Fruit fly (Drosophila melanogaster) whole organism, adult: Measurements from ENCODE around the gene GAPsec.
A peak's percentile ranks its signal among the peaks of the same experiment; 100 is the strongest.

Source experiments
- CG11617 ChIP-seq: fragments of 200-800 bp; sonication (Bioruptor generic); optimal IDR thresholded peaks from 2 replicates; lab custom pipeline; 2017; ENCODE audit warnings: mild to moderate bottlenecking, missing biosample characterization, missing genetic modification reagents, missing genetic modification characterization
- CG12768 ChIP-seq: fragments of 200-800 bp; sonication (Bioruptor generic); optimal IDR thresholded peaks from 2 replicates; lab custom pipeline; 2017; ENCODE audit warnings: missing biosample characterization, missing genetic modification characterization, mild to moderate bottlenecking, moderate library complexity, missing genetic modification reagents
- CG14711 ChIP-seq: fragments of 200-800 bp; sonication (Bioruptor generic); optimal IDR thresholded peaks from 2 replicates; lab custom pipeline; 2018; ENCODE audit warnings: missing biosample characterization, mild to moderate bottlenecking, missing genetic modification characterization, moderate library complexity
- CG1620 ChIP-seq: fragments of 200-800 bp; sonication (Bioruptor generic); optimal IDR thresholded peaks from 2 replicates; lab custom pipeline; 2016; ENCODE audit warnings: missing biosample characterization, missing genetic modification characterization
- CG33017 ChIP-seq: fragments of 200-800 bp; sonication (Bioruptor generic); optimal IDR thresholded peaks from 2 replicates; lab custom pipeline; 2018; ENCODE audit warnings: missing biosample characterization, mild to moderate bottlenecking, missing genetic modification characterization, moderate library complexity
- CG5204 ChIP-seq: fragments of 200-800 bp; sonication (Bioruptor generic); optimal IDR thresholded peaks from 2 replicates; lab custom pipeline; 2016; ENCODE audit warnings: missing biosample characterization, missing genetic modification characterization
- CG7045 ChIP-seq: fragments of 200-800 bp; sonication (Bioruptor generic); optimal IDR thresholded peaks from 2 replicates; lab custom pipeline; 2017; ENCODE audit warnings: missing biosample characterization, mild to moderate bottlenecking, missing genetic modification characterization
- CG7101 ChIP-seq: fragments of 200-800 bp; sonication (Bioruptor generic); optimal IDR thresholded peaks from 2 replicates; lab custom pipeline; 2018; ENCODE audit warnings: missing biosample characterization, mild to moderate bottlenecking, missing genetic modification characterization, moderate library complexity
- Clk ChIP-seq: fragments of 200-800 bp; sonication (Bioruptor generic); optimal IDR thresholded peaks from 2 replicates; lab custom pipeline; 2017; ENCODE audit warnings: missing biosample characterization, missing genetic modification characterization
- Crg-1 ChIP-seq: fragments of 200-800 bp; sonication (Bioruptor generic); optimal IDR thresholded peaks from 2 replicates; lab custom pipeline; 2016; ENCODE audit warnings: missing biosample characterization, missing genetic modification characterization
- Hr96 ChIP-seq: fragments of 200-800 bp; sonication (Bioruptor generic); optimal IDR thresholded peaks from 2 replicates; lab custom pipeline; 2016; ENCODE audit warnings: missing biosample characterization, missing genetic modification characterization
- Mnt ChIP-seq: fragments of 200-800 bp; sonication (Bioruptor generic); optimal IDR thresholded peaks from 2 replicates; lab custom pipeline; 2016; ENCODE audit warnings: missing biosample characterization, mild to moderate bottlenecking, missing genetic modification characterization
- bab1 ChIP-seq: fragments of 200-800 bp; sonication (Bioruptor generic); optimal IDR thresholded peaks from 3 replicates; lab custom pipeline; 2019; ENCODE audit warnings: missing biosample characterization, mild to moderate bottlenecking, missing genetic modification characterization, moderate library complexity
- cic ChIP-seq: fragments of 200-800 bp; sonication (Bioruptor generic); optimal IDR thresholded peaks from 2 replicates; lab custom pipeline; 2017; ENCODE audit warnings: missing biosample characterization, mild to moderate bottlenecking, missing genetic modification characterization, moderate library complexity
- cnc ChIP-seq, 2 experiments: fragments of >200 bp; optimal IDR thresholded peaks; 2 replicates each; lab custom pipeline; 2017
- kay ChIP-seq: fragments of 200-800 bp; sonication (Bioruptor generic); peaks from one replicate; lab custom pipeline; 2016; ENCODE audit warnings: missing biosample characterization, missing genetic modification characterization, borderline replicate concordance
- ovo ChIP-seq: fragments of 200-800 bp; sonication (Bioruptor generic); optimal IDR thresholded peaks from 2 replicates; lab custom pipeline; 2016; ENCODE audit warnings: missing biosample characterization, missing genetic modification characterization
- pad ChIP-seq: fragments of 200-800 bp; sonication (Bioruptor generic); optimal IDR thresholded peaks from 3 replicates; lab custom pipeline; 2017; ENCODE audit warnings: missing biosample characterization, missing genetic modification characterization, mild to moderate bottlenecking, moderate library complexity, missing genetic modification reagents
- tj ChIP-seq: fragments of 200-800 bp; sonication (Bioruptor generic); optimal IDR thresholded peaks from 3 replicates; lab custom pipeline; 2017; ENCODE audit warnings: missing biosample characterization, mild to moderate bottlenecking, missing genetic modification characterization, moderate library complexity
- toe ChIP-seq: fragments of 200-800 bp; sonication (Bioruptor generic); optimal IDR thresholded peaks from 2 replicates; lab custom pipeline; 2016; ENCODE audit warnings: missing biosample characterization, missing genetic modification characterization

Gene GAPsec

DNA sequence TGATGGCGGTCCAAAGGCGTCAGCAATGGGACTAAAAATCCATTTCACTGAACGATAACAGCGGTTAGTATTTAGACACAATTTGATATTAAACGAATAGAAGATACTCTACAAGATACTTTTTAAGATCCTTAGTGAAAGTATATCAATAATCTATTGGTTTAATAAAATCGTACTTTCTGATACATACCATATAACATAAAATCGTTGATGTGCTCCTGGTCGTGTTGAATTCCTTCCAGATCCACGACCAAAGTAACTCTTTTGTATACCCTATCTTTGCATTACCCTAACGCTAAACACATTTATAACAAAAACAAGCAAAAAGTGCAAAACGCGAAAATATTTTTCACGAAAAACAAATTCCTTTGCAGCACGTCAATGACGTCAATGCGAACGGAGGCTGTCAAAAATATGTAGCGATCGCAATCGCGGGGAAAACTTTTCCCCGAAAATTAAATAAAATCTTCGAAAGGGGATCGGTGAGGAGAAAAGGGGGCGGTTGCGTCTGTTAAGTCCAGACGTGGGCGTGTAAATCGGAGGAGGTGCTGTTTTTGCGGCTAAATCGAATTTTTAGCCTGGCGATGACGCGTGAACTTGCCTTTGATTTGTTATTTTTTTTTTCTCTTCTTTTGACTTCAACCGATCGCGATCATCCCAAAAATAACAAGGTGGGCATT is 31.7 kb upstream of the GAPsec start:
- no peak for TF ChIP-seq cnc (optimal IDR thresholded peaks at IDR 0.05; lab: Kevin White, UChicago)
- TF ChIP-seq bab1 (GFP tag; lab: Kevin White, UChicago) = no peak
- no peak for TF ChIP-seq CG5204 (GFP tag; lab: Kevin White, UChicago)

DNA sequence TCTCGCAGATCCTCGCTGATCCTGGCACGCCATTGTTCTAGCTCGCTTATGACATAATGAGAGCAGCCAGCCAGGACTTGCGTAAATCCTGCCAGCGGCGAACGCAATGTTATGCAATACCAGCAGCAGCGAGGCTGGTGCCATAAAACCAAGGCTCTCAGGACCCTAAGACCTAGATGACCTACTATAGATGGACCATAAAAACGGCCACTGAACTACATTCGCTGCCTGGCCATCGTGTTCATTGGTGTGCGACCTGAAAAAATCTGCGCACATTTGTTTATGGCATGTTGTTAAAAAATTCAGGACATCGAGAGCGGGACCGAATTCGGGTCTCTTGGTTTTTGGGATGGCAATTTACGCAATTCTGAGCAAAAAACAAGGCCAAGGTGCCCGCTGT is 29.9 kb upstream of the GAPsec start:
- TF ChIP-seq toe (no peak), CG7045 (no peak), tj (GFP tag; lab: Kevin White, UChicago) (no peak), CG1620 (GFP tag; lab: Kevin White, UChicago) (no peak), CG11617 (GFP tag; lab: Kevin White, UChicago) (no peak), Crg-1 (GFP tag; lab: Kevin White, UChicago) (no peak)

DNA sequence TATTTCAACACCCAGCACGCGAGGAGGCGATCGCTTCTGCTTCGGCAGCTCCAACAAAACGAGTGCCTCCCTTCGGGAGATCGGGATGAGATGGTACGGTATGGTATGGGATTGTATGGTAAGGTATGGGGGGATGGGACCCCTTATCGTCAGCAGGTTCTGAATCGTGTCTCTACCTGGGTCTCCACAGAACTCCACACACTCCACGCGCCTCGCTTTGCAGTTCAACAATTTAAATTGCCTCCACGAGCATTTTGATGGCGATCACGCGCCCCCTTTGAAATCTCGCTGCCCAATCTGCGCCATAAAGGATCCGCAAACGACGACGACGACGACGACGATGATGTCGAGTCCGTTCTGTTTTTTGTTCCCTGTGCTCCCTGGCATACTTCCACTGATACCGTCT is 28.9 kb upstream of the GAPsec start:
- TF ChIP-seq CG12768 (GFP tag; lab: Kevin White, UChicago) = no peak
- no peak for TF ChIP-seq CG14711 (tag; lab: Kevin White, UChicago)
- no peak for TF ChIP-seq tj (GFP tag; lab: Kevin White, UChicago)
- no peak for TF ChIP-seq Mnt (GFP tag; lab: Kevin White, UChicago)
- no peak for TF ChIP-seq Clk (GFP tag; lab: Kevin White, UChicago)
- TF ChIP-seq cic (GFP tag; lab: Kevin White, UChicago) = no peak
- TF ChIP-seq Crg-1 (GFP tag; lab: Kevin White, UChicago) = no peak
- TF ChIP-seq bab1 (GFP tag; lab: Kevin White, UChicago) = no peak
- TF ChIP-seq CG7101 (tag; lab: Kevin White, UChicago) = no peak
- TF ChIP-seq ovo (GFP tag; lab: Kevin White, UChicago) = no peak
- no peak for TF ChIP-seq CG1620 (GFP tag; lab: Kevin White, UChicago)
- TF ChIP-seq toe = no peak
- TF ChIP-seq pad = no peak
- no peak for TF ChIP-seq cnc (optimal IDR thresholded peaks at IDR 0.05; lab: Kevin White, UChicago)

DNA sequence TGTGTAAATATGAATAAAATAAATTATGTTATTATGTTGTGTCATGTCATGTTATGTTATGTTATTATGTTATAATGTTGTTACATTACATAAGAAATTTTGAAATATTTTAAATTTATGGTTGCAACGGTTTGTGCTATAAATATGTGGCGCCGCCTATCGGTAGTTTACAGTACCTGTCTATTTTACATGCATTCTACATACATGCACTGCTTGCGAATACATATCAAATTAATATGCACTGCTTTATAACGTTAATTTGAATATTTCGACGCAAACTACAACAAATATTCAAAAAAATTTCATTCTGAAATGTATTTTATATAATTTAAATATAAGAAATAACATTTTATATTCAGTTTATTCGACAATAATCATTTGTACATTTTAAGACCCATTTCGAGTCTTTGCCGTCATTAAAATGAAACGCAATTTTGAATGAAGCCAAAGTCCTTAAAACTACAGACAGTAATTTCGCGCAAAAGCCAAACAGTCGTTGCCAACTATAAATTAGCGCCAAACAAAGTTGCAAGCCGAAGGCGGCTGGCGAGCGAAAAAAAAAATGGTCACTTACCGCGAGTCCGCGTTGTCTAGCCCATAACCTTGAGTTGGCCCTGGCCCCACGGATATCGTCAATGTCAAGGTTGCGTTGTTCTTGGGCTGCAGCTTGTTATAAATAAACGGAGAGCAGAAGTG is 28.3 kb upstream of the GAPsec start:
- no peak for TF ChIP-seq cnc (optimal IDR thresholded peaks at IDR 0.05; lab: Kevin White, UChicago)
- no peak for TF ChIP-seq Crg-1 (GFP tag; lab: Kevin White, UChicago)
- TF ChIP-seq Hr96 = no peak
- TF ChIP-seq kay = peak; percentile 23
- peak; percentile 63 for TF ChIP-seq bab1 (GFP tag; lab: Kevin White, UChicago)
- TF ChIP-seq pad = no peak
- TF ChIP-seq CG7101 (tag; lab: Kevin White, UChicago) = no peak
- no peak for TF ChIP-seq Mnt (GFP tag; lab: Kevin White, UChicago)
- no peak for TF ChIP-seq cic (GFP tag; lab: Kevin White, UChicago)
- TF ChIP-seq Clk (GFP tag; lab: Kevin White, UChicago) = no peak
- no peak for TF ChIP-seq CG11617 (GFP tag; lab: Kevin White, UChicago)
- no peak for TF ChIP-seq CG14711 (tag; lab: Kevin White, UChicago)
- no peak for TF ChIP-seq CG33017
- no peak for TF ChIP-seq tj (GFP tag; lab: Kevin White, UChicago)

dm6 chr3L:8648836-8649235 is 25.1 kb upstream of the GAPsec start, which contains the start of gene Arr2:
TSS of gene Arr2 (minus strand) at chr3L:8648936.
- TF ChIP-seq CG33017 (no peak), kay (peak; percentile 46)

DNA sequence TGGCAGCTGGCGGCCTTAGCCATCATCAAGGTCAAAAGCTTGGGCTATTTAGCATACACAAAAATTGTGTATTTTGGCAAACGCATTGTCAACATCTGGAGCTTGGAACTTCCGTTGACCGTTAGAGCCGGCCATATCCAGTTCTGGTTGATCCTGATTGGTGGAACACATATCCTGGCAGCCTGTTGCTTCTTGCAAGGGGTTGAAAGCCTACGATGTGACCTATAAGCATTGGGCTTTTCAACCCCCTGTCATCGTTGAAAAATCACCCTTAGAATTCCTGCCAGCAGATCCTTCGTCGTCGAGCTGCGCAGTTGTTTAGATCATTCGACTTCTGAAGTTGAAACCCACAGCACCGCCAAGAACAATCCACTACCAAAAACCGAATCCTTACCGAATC is 23.1 kb upstream of the GAPsec start, which contains the start of the genes CG13305 and Pex7:
TSS of gene CG13305 (minus strand) at position 2 of the 400 bp plus-strand sequence.
TSS of gene Pex7 (plus strand) at position 325 of the 400 bp plus-strand sequence.
- no peak for TF ChIP-seq bab1 (GFP tag; lab: Kevin White, UChicago)

DNA sequence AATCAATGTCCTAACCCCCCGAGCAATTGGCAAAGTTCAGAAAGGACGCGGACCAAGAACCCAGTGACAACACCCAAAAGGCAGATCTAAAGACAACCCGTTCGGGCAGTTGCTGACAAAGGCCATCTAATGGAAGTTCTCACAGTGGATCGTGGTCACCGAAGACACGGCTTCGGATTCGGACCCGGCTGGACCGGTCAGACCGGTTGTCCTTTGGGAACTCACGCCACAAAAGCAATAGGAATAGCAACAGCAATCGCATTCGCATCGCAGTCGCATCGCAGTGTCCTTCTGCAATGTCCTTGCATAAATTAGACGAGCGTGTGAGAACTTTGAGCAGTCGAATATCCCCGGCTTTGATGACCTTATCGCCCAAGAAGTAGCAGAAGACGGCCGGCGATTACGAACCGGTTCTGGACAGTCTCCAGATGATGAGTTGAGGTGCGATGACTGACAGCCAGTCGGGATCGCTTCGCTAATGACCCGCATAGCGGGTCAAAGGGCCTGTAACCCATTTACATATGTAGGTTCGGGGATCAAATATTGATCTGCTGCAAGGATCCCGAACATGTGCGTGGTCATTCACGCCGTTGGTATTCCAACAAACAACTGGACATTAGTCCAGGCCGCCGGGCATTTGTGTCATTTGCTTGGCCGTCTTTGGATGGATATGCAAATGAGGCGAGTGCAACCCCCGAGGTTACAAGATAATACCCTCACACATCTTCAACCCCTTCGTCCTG is 20.3 kb upstream of the GAPsec start:
- TF ChIP-seq cic (GFP tag; lab: Kevin White, UChicago) (no peak), CG5204 (GFP tag; lab: Kevin White, UChicago) (no peak), Clk (GFP tag; lab: Kevin White, UChicago) (no peak), pad (no peak), CG7101 (tag; lab: Kevin White, UChicago) (no peak), CG11617 (GFP tag; lab: Kevin White, UChicago) (no peak), Mnt (GFP tag; lab: Kevin White, UChicago) (no peak), tj (GFP tag; lab: Kevin White, UChicago) (no peak), CG1620 (GFP tag; lab: Kevin White, UChicago) (no peak), Crg-1 (GFP tag; lab: Kevin White, UChicago) (no peak), bab1 (GFP tag; lab: Kevin White, UChicago) (no peak), CG33017 (no peak), toe (no peak), CG14711 (tag; lab: Kevin White, UChicago) (no peak)
